Worm (Caenorhabditis elegans): ENCODE measurements around the gene C41H7.9.

Gene C41H7.9

DNA sequence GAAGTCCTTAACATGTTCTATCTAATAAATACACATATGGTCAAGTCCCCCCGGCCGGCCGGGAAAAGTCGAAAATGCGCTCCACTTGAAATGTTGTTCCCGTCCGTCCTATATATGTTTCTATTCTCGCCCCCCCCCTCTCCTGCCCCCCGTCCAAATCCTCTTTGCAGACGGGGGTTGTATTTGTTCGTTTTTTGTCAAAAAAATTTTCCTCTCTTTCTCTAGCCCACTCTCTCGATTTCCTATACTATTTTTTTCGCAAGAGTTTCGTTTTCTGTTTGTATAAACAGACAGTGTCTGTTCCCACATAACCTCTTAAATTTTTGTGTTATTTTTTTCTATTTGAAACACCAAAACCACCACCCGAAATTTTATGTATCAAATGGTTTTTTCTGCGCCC, 45.0 kb downstream of the C41H7.9 start (continued):
- TF ChIP-seq elt-3 (tag; optimal IDR thresholded peaks at IDR 0.05) (no peak), nhr-85 (tag) (peak; percentile 68), blmp-1 (tag; optimal IDR thresholded peaks at IDR 0.05) (peak; percentile 8), lin-14 (GFP tag; optimal IDR thresholded peaks at IDR 0.05) (peak; percentile 67), lin-39 (tag; optimal IDR thresholded peaks at IDR 0.05) (no peak), mab-9 (GFP tag; IDR thresholded peaks at IDR 0.05) (no peak), tbx-2 (tag; optimal IDR thresholded peaks at IDR 0.05) (peak; percentile 37), isw-1 (GFP tag; IDR thresholded peaks at IDR 0.05) (no peak), nhr-19 (GFP tag; conservative IDR thresholded peaks at IDR 0.05) (peak; percentile 31), nhr-20 (tag; optimal IDR thresholded peaks at IDR 0.05) (peak; percentile 37)

DNA sequence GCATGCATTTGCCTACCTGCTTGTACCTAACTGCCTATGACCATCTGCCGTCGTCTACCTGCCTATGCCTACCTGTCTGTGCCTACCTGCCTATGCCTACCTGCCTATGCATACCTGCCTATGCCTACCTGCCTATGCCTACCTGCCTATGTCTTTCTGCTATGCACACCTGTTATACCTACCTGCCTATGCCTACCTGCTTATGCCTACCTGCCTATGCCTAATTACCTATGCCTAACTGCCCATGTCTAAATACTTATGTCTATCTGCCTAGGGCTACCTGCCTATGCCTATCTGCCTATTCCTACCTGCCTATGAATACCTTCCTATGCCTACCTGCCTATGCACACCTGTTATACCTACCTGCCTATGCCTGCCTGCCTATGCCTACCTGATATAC, 45.7 kb downstream of the C41H7.9 start:
- TF ChIP-seq fos-1 (tag; optimal IDR thresholded peaks at IDR 0.05) (no peak), nhr-47 (tag; optimal IDR thresholded peaks at IDR 0.05) (no peak), fkh-4 (tag; optimal IDR thresholded peaks at IDR 0.05; ENCODE audit: borderline replicate concordance) (no peak), pax-3 (tag; optimal IDR thresholded peaks at IDR 0.05) (no peak), nhr-20 (tag; optimal IDR thresholded peaks at IDR 0.05) (no peak), C34B4.2 (tag; optimal IDR thresholded peaks at IDR 0.05) (no peak), ceh-63 (GFP tag; optimal IDR thresholded peaks at IDR 0.05) (no peak), efl-1 (optimal IDR thresholded peaks at IDR 0.05) (no peak), efl-1 (GFP tag; optimal IDR thresholded peaks at IDR 0.05 in 1 of 2) (no peak)

DNA sequence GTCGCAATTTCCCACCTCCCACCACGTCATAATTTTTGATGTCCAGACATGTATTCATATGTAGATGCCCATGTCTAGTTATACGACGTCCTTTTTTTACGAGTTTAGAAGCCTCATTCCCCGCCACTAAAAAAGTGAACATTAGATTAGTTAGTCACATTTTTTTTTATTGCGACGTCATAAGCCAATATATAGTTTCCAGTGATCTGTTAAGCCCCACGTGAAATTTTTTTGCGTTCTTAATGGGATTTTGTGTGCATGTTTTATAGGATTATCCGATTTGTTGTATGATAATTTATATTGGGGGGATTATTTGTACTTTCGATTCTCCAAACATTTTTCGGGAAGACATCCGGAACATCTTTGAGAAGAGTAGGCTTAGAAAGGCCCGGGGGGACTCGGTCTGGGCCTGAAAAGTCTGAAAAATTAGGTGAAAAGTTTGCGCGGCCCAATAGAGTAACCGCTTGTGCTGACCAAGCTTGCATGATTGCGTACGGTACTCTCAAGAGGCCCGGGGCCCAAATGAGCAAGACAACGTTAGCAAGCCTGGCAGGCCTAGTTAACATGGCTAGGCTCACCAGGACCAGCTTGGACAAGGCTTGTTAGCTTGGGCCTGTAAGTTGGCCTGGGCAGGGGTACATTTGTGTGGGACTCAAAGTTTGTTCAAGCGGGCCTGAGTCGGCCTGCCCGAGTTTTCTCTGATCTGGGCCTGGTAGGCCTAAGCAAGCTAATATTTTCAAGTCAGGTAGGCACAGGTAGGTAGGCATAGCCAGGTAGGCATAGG, 46.6 kb downstream of the C41H7.9 start:
- no peak for TF ChIP-seq ceh-82 (tag; optimal IDR thresholded peaks at IDR 0.05)
- TF ChIP-seq efl-3 (GFP tag; optimal IDR thresholded peaks at IDR 0.05) = no peak
- no peak for TF ChIP-seq elt-3 (tag; optimal IDR thresholded peaks at IDR 0.05)
- TF ChIP-seq dsc-1 (tag; optimal IDR thresholded peaks at IDR 0.05) = peak; percentile 95
- no peak for TF ChIP-seq unc-86 (tag; optimal IDR thresholded peaks at IDR 0.05)
- TF ChIP-seq nhr-237 (tag; optimal IDR thresholded peaks at IDR 0.05) = no peak
- no peak for TF ChIP-seq nhr-28 (tag; optimal IDR thresholded peaks at IDR 0.05)
- TF ChIP-seq lin-14 (GFP tag; optimal IDR thresholded peaks at IDR 0.05) = no peak
- TF ChIP-seq sox-4 (tag; optimal IDR thresholded peaks at IDR 0.05) = no peak
- no peak for TF ChIP-seq C04F5.9 (tag; optimal IDR thresholded peaks at IDR 0.05)
- TF ChIP-seq fkh-8 (tag; optimal IDR thresholded peaks at IDR 0.05) = peak; percentile 22
- TF ChIP-seq nhr-47 (tag; optimal IDR thresholded peaks at IDR 0.05) = peak; percentile 23
- TF ChIP-seq ama-1 (optimal IDR thresholded peaks at IDR 0.05) = no peak
- TF ChIP-seq zag-1 (tag; optimal IDR thresholded peaks at IDR 0.05) = no peak
- TF ChIP-seq pqm-1 (tag; optimal IDR thresholded peaks at IDR 0.05) = no peak
- TF ChIP-seq fkh-10 (GFP tag; optimal IDR thresholded peaks at IDR 0.05) = no peak
- TF ChIP-seq snpc-4 (tag; optimal IDR thresholded peaks at IDR 0.05) = no peak
- no peak for TF ChIP-seq blmp-1 (tag; optimal IDR thresholded peaks at IDR 0.05)

DNA sequence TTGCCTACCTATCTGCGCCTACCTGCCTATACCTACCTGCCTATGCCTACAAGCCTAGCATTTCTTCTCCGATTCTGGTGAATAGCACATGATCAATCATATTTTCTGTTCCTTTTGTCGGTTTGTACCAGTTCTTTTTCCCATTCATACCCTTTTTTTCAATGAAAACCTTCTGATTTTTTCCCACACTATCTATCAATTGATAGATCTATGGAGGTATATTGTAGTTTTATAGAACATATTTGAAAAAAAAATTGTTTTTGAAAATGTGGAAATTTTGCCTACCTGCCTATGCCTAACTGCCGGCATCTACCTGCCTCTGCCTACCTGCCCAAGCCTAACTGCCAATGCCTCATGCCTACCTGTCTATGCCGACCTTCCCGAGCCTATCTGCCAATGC, 48.4 kb downstream of the C41H7.9 start:
- TF ChIP-seq nhr-12 (tag; optimal IDR thresholded peaks at IDR 0.05) = no peak
- TF ChIP-seq lsy-2 (tag; optimal IDR thresholded peaks at IDR 0.05) = no peak
- no peak for TF ChIP-seq nhr-47 (tag; optimal IDR thresholded peaks at IDR 0.05)
- TF ChIP-seq dsc-1 (tag; optimal IDR thresholded peaks at IDR 0.05) = no peak
- TF ChIP-seq efl-1 (optimal IDR thresholded peaks at IDR 0.05) = no peak
- TF ChIP-seq efl-1 (GFP tag; optimal IDR thresholded peaks at IDR 0.05 in 1 of 2) = no peak
- no peak for TF ChIP-seq zag-1 (tag; optimal IDR thresholded peaks at IDR 0.05)
- TF ChIP-seq C04F5.9 (tag; optimal IDR thresholded peaks at IDR 0.05) = no peak
- no peak for TF ChIP-seq zip-4 (GFP tag; optimal IDR thresholded peaks at IDR 0.05)
